Worm (Caenorhabditis elegans) whole organism, L3 larva: ENCODE data around the gene C49C3.21.

Source experiments
- R02D3.7 ChIP-seq: fragments of 150-350 bp; optimal IDR thresholded peaks from 2 replicates; lab custom pipeline; 2014; ENCODE audit warnings: missing biosample characterization, missing genetic modification characterization
- ceh-82 ChIP-seq: fragments of 150-350 bp; optimal IDR thresholded peaks from 2 replicates; lab custom pipeline; 2014; ENCODE audit warnings: missing biosample characterization, missing genetic modification characterization
- ceh-9 ChIP-seq: sonication (generic microtip); optimal IDR thresholded peaks from 2 replicates; lab custom pipeline; 2018; ENCODE audit warnings: missing biosample characterization, missing genetic modification characterization
- egl-27 ChIP-seq: sonication (generic microtip); optimal IDR thresholded peaks from 4 replicates; lab custom pipeline; 2017; ENCODE audit warnings: missing biosample characterization, missing genetic modification reagents, missing genetic modification characterization
- egl-5 ChIP-seq: fragments of 150-350 bp; optimal IDR thresholded peaks from 2 replicates; lab custom pipeline; 2017; ENCODE audit warnings: missing biosample characterization, missing genetic modification reagents, missing genetic modification characterization, inconsistent platforms
- fkh-2 ChIP-seq: fragments of 150-350 bp; optimal IDR thresholded peaks from 2 replicates; lab custom pipeline; 2014; ENCODE audit warnings: missing biosample characterization, missing genetic modification reagents, missing genetic modification characterization
- nhr-12 ChIP-seq: fragments of 150-350 bp; optimal IDR thresholded peaks from 2 replicates; lab custom pipeline; 2014; ENCODE audit warnings: missing biosample characterization, missing genetic modification characterization
- nhr-237 ChIP-seq: fragments of 150-350 bp; optimal IDR thresholded peaks from 2 replicates; lab custom pipeline; 2014; ENCODE audit warnings: missing biosample characterization, missing genetic modification characterization
- nhr-28 ChIP-seq: fragments of 150-350 bp; optimal IDR thresholded peaks from 2 replicates; lab custom pipeline; 2014; ENCODE audit warnings: missing biosample characterization, missing genetic modification characterization
- unc-39 ChIP-seq: sonication (generic microtip); optimal IDR thresholded peaks from 4 replicates; lab custom pipeline; 2017; ENCODE audit warnings: missing biosample characterization, missing genetic modification characterization
- unc-62 ChIP-seq: fragments of 150-350 bp; sonication (generic microtip); optimal IDR thresholded peaks from 4 replicates; lab custom pipeline; 2014; ENCODE audit warnings: missing biosample characterization, missing genetic modification reagents, missing genetic modification characterization
- ztf-11 ChIP-seq: fragments of 150-350 bp; optimal IDR thresholded peaks from 2 replicates; lab custom pipeline; 2014; ENCODE audit warnings: missing biosample characterization, missing genetic modification characterization
- ztf-4 ChIP-seq: fragments of 150-350 bp; optimal IDR thresholded peaks from 2 replicates; lab custom pipeline; 2014; ENCODE audit warnings: missing biosample characterization, missing genetic modification characterization

DNA sequence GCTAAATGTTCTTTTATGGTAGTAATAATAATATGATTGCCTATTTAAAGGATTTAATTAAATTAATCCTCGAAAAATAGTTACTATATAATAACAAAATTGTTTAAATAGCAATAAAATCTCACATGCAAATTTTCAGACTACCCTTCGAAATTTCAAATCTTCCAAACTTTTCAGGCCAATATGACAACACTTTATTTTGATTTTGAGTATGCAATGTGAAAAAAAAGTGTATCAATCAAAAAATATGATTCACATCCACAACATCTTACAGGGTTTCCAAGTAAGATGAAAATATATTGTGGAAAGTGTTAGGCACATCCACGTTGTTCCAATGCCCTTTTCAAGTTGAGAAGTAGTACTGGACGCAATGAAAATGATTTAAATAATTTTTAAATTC, 30.9 kb upstream of the C49C3.21 start, which contains the start of gene snf-9:
- TF ChIP-seq egl-27 (tag; lab: Kevin White, UChicago) (no peak), R02D3.7 (no peak), ztf-4 (tag; lab: Kevin White, UChicago) (no peak), nhr-28 (tag; lab: Kevin White, UChicago) (no peak), ceh-9 (tag; lab: Kevin White, UChicago) (no peak), ceh-82 (tag; lab: Kevin White, UChicago) (no peak), ztf-11 (tag; lab: Kevin White, UChicago) (no peak), nhr-237 (tag; lab: Kevin White, UChicago) (no peak), unc-62 (GFP tag; lab: Kevin White, UChicago) (no peak), unc-39 (no peak), fkh-2 (tag; lab: Kevin White, UChicago) (no peak), nhr-12 (tag; lab: Kevin White, UChicago) (no peak), egl-5 (tag; lab: Kevin White, UChicago) (no peak)
